Worm (Caenorhabditis elegans) whole organism, L1 larva: ENCODE results near the gene fem-3.

Experiments
- C04F5.9 ChIP-seq: sonication (generic microtip); optimal IDR thresholded peaks from 2 replicates; lab custom pipeline; 2016; ENCODE audit warnings: missing genetic modification characterization, missing compliant biosample characterization
- C16A3.4 ChIP-seq: fragments of 150-350 bp; optimal IDR thresholded peaks from 2 replicates; lab custom pipeline; 2014; ENCODE audit warnings: missing biosample characterization, missing genetic modification characterization
- Y116A8C.19 ChIP-seq: sonication (generic microtip); optimal IDR thresholded peaks from 2 replicates; lab custom pipeline; 2016; ENCODE audit warnings: missing compliant biosample characterization, missing genetic modification characterization, borderline replicate concordance
- aha-1 ChIP-seq: fragments of 150-350 bp; optimal IDR thresholded peaks from 2 replicates; lab custom pipeline; 2014; ENCODE audit warnings: missing biosample characterization, missing genetic modification characterization
- alr-1 ChIP-seq: fragments of 200-800 bp; sonication (Bioruptor generic); optimal IDR thresholded peaks from 2 replicates; lab custom pipeline; 2018; ENCODE audit warnings: borderline replicate concordance, mild to moderate bottlenecking, missing genetic modification characterization, missing compliant biosample characterization
- blmp-1 ChIP-seq: fragments of 150-350 bp; optimal IDR thresholded peaks from 2 replicates; lab custom pipeline; 2014; ENCODE audit warnings: missing biosample characterization, missing genetic modification characterization
- ceh-63 ChIP-seq: fragments of 200-800 bp; sonication (Bioruptor generic); optimal IDR thresholded peaks from 2 replicates; lab custom pipeline; 2018; ENCODE audit warnings: mild to moderate bottlenecking, missing genetic modification characterization, missing compliant biosample characterization
- dsc-1 ChIP-seq: sonication (generic microtip); optimal IDR thresholded peaks from 2 replicates; lab custom pipeline; 2016; ENCODE audit warnings: mild to moderate bottlenecking, missing genetic modification characterization, missing compliant biosample characterization
- efl-1 ChIP-seq, 4 experiments: fragments of 150-350 bp; optimal IDR thresholded peaks in 3 of 4; peaks in 1 of 4; 1 replicate in 1 of 4; 2 replicates in 3 of 4; lab custom pipeline; 2014; ENCODE audit warnings: missing biosample characterization in 2 of 4, missing genetic modification characterization in 2 of 4, missing genetic modification reagents in 2 of 4
- egl-27 ChIP-seq, 2 experiments: fragments of 150-350 bp in 1 of 2; sonication (generic microtip); optimal IDR thresholded peaks; 3 replicates each; lab custom pipeline; 2017 to 2018; ENCODE audit warnings: missing biosample characterization in 2 of 2, missing genetic modification characterization in 2 of 2, missing genetic modification reagents in 2 of 2
- elt-2 ChIP-seq: sonication (generic microtip); optimal IDR thresholded peaks from 2 replicates; lab custom pipeline; 2016; ENCODE audit warnings: missing genetic modification characterization, mild to moderate bottlenecking, inconsistent platforms, missing compliant biosample characterization, missing genetic modification reagents
- fos-1 ChIP-seq: fragments of 150-350 bp; optimal IDR thresholded peaks from 2 replicates; lab custom pipeline; 2014; ENCODE audit warnings: missing biosample characterization, missing genetic modification characterization
- hlh-4 ChIP-seq: sonication (generic microtip); optimal IDR thresholded peaks from 2 replicates; lab custom pipeline; 2016; ENCODE audit warnings: mild to moderate bottlenecking, missing genetic modification characterization, missing compliant biosample characterization
- isw-1 ChIP-seq: fragments of 200-800 bp; sonication (Bioruptor generic); IDR thresholded peaks from 2 replicates; pipeline ENCODE4 v1.3.6; 2022; ENCODE audit warnings: missing genetic modification characterization, missing compliant biosample characterization
- lin-13 ChIP-seq: fragments of 150-350 bp; optimal IDR thresholded peaks from 2 replicates; lab custom pipeline; 2014; ENCODE audit warnings: missing biosample characterization, missing genetic modification reagents, missing genetic modification characterization
- lin-39 ChIP-seq: fragments of 150-350 bp; optimal IDR thresholded peaks from 2 replicates; lab custom pipeline; 2014; ENCODE audit warnings: missing biosample characterization, missing genetic modification reagents, missing genetic modification characterization
- lir-3 ChIP-seq: sonication (generic microtip); optimal IDR thresholded peaks from 2 replicates; lab custom pipeline; 2016; ENCODE audit warnings: mild to moderate bottlenecking, missing genetic modification characterization, moderate library complexity, missing compliant biosample characterization; ENCODE audit not compliant: poor library complexity
- lsy-2 ChIP-seq, 2 experiments: fragments of 150-350 bp; optimal IDR thresholded peaks; 2 replicates each; lab custom pipeline; 2014; ENCODE audit warnings: missing biosample characterization in 2 of 2, missing genetic modification characterization in 2 of 2
- mab-9 ChIP-seq: fragments of 200-800 bp; sonication (Bioruptor generic); IDR thresholded peaks from 2 replicates; pipeline ENCODE4 v1.3.6; 2022; ENCODE audit warnings: missing genetic modification reagents, missing genetic modification characterization, missing compliant biosample characterization
- mdl-1 ChIP-seq, 2 experiments: fragments of 150-350 bp; optimal IDR thresholded peaks; 2 replicates each; lab custom pipeline; 2014 to 2017; ENCODE audit warnings: missing biosample characterization in 2 of 2, missing genetic modification characterization in 2 of 2, inconsistent platforms in 1 of 2
- mep-1 ChIP-seq: fragments of 150-350 bp; optimal IDR thresholded peaks from 2 replicates; lab custom pipeline; 2014; ENCODE audit warnings: missing biosample characterization, missing genetic modification characterization
- nhr-11 ChIP-seq: fragments of 150-350 bp; optimal IDR thresholded peaks from 2 replicates; lab custom pipeline; 2014; ENCODE audit warnings: missing biosample characterization, missing genetic modification characterization
- nhr-19 ChIP-seq: fragments of 200-800 bp; sonication (Bioruptor generic); conservative IDR thresholded peaks from 2 replicates; pipeline ENCODE4 v1.3.6; 2022; ENCODE audit warnings: missing genetic modification characterization, missing compliant biosample characterization
- nhr-20 ChIP-seq: sonication (generic microtip); optimal IDR thresholded peaks from 2 replicates; lab custom pipeline; 2016; ENCODE audit warnings: mild to moderate bottlenecking, missing genetic modification characterization, missing compliant biosample characterization
- nhr-77 ChIP-seq: fragments of 150-350 bp; optimal IDR thresholded peaks from 2 replicates; lab custom pipeline; 2014; ENCODE audit warnings: missing biosample characterization, missing genetic modification characterization
- nhr-85 ChIP-seq: sonication (generic microtip); peaks from one replicate; lab custom pipeline; 2016; ENCODE audit warnings: missing genetic modification characterization, inconsistent platforms, missing compliant biosample characterization
- pag-3 ChIP-seq: sonication (generic microtip); optimal IDR thresholded peaks from 2 replicates; lab custom pipeline; 2017; ENCODE audit warnings: missing genetic modification characterization, mild to moderate bottlenecking, missing compliant biosample characterization, antibody characterized with exemption, borderline replicate concordance; ENCODE audit not compliant: insufficient read depth
- pax-3 ChIP-seq: fragments of 200-800 bp; sonication (Bioruptor generic); optimal IDR thresholded peaks from 2 replicates; lab custom pipeline; 2018; ENCODE audit warnings: mild to moderate bottlenecking, missing genetic modification characterization, moderate library complexity, missing compliant biosample characterization
- pqm-1 ChIP-seq: sonication (generic microtip); optimal IDR thresholded peaks from 3 replicates; lab custom pipeline; 2017; ENCODE audit warnings: missing biosample characterization, missing genetic modification characterization
- snpc-4 ChIP-seq: fragments of 150-350 bp; optimal IDR thresholded peaks from 2 replicates; lab custom pipeline; 2014; ENCODE audit warnings: missing biosample characterization, missing genetic modification characterization
- snu-23 ChIP-seq: sonication (generic microtip); optimal IDR thresholded peaks from 2 replicates; lab custom pipeline; 2016; ENCODE audit warnings: missing genetic modification characterization, missing compliant biosample characterization
- sox-4 ChIP-seq: sonication (generic microtip); optimal IDR thresholded peaks from 2 replicates; lab custom pipeline; 2016; ENCODE audit warnings: missing genetic modification characterization, missing compliant biosample characterization
- sptf-1 ChIP-seq: fragments of 150-350 bp; optimal IDR thresholded peaks from 2 replicates; lab custom pipeline; 2014; ENCODE audit warnings: missing biosample characterization, missing genetic modification characterization
- sup-37 ChIP-seq: fragments of 200-800 bp; sonication (Bioruptor generic); optimal IDR thresholded peaks from 2 replicates; lab custom pipeline; 2018; ENCODE audit warnings: mild to moderate bottlenecking, missing genetic modification characterization, missing compliant biosample characterization
- swsn-7 ChIP-seq: sonication (generic microtip); optimal IDR thresholded peaks from 2 replicates; lab custom pipeline; 2016; ENCODE audit warnings: missing genetic modification characterization, missing compliant biosample characterization
- tbx-2 ChIP-seq: sonication (generic microtip); optimal IDR thresholded peaks from 2 replicates; lab custom pipeline; 2016; ENCODE audit warnings: missing genetic modification characterization, missing compliant biosample characterization
- tlp-1 ChIP-seq: fragments of 150-350 bp; optimal IDR thresholded peaks from 2 replicates; lab custom pipeline; 2014; ENCODE audit warnings: missing biosample characterization, missing genetic modification characterization
- unc-130 ChIP-seq: fragments of 150-350 bp; optimal IDR thresholded peaks from 2 replicates; lab custom pipeline; 2017; ENCODE audit warnings: missing biosample characterization, missing genetic modification characterization, inconsistent platforms
- unc-30 ChIP-seq: sonication (generic microtip); optimal IDR thresholded peaks from 2 replicates; lab custom pipeline; 2017; ENCODE audit warnings: missing biosample characterization, missing genetic modification characterization
- unc-62 ChIP-seq: fragments of 150-350 bp; optimal IDR thresholded peaks from 2 replicates; lab custom pipeline; 2014; ENCODE audit warnings: missing biosample characterization, missing genetic modification reagents, missing genetic modification characterization
- unc-98 ChIP-seq: fragments of 200-800 bp; sonication (Bioruptor generic); IDR thresholded peaks from 2 replicates; pipeline ENCODE4 v1.3.6; 2022; ENCODE audit warnings: missing genetic modification characterization, missing compliant biosample characterization
- zip-4 ChIP-seq: fragments of 200-800 bp; sonication (Bioruptor generic); optimal IDR thresholded peaks from 2 replicates; lab custom pipeline; 2018; ENCODE audit warnings: mild to moderate bottlenecking, missing genetic modification characterization, moderate library complexity, missing compliant biosample characterization
- ztf-11 ChIP-seq, 2 experiments: sonication (generic microtip); optimal IDR thresholded peaks; 2 replicates each; lab custom pipeline; 2016 to 2017; ENCODE audit warnings: missing genetic modification characterization in 2 of 2, missing biosample characterization in 1 of 2, missing compliant biosample characterization in 1 of 2

fem-3 gene

ce11 chrIV:9121545-9121944, 16.8 kb downstream of the fem-3 start (continued):
- TF ChIP-seq pag-3 (no peak), ceh-63 (GFP tag; lab: Kevin White, UChicago) (no peak), nhr-11 (tag; lab: Kevin White, UChicago) (no peak), elt-2 (tag; lab: Kevin White, UChicago) (no peak), lin-13 (GFP tag; lab: Kevin White, UChicago) (peak; percentile 58), C16A3.4 (tag; lab: Kevin White, UChicago) (peak; percentile 51), fos-1 (peak; percentile 17), nhr-77 (tag; lab: Kevin White, UChicago) (peak; percentile 27), pqm-1 (tag; lab: Kevin White, UChicago) (no peak), mep-1 (tag; lab: Kevin White, UChicago) (peak; percentile 72), unc-98 (GFP tag; lab: Robert Waterston, UW) (no peak), mab-9 (no peak), sox-4 (no peak), unc-30 (no peak), unc-130 (no peak), sptf-1 (tag; lab: Kevin White, UChicago) (no peak), blmp-1 (tag; lab: Kevin White, UChicago) (peak; percentile 75), snu-23 (peak; percentile 66), egl-27 (tag; optimal IDR thresholded peaks at IDR 0.05; lab: Kevin White, UChicago) (no peak), lir-3 (no peak), aha-1 (no peak), dsc-1 (no peak), mdl-1 (tag; optimal IDR thresholded peaks at IDR 0.05; lab: Kevin White, UChicago) (peak in 1 of 2 experiments; percentile 74), alr-1 (no peak), unc-62 (GFP tag; lab: Kevin White, UChicago) (no peak), sup-37 (no peak), C04F5.9 (tag; lab: Kevin White, UChicago) (no peak), ztf-11 (tag; optimal IDR thresholded peaks at IDR 0.05; lab: Kevin White, UChicago) (no peak), isw-1 (GFP tag; lab: Robert Waterston, UW) (no peak), tlp-1 (tag; lab: Kevin White, UChicago) (no peak), swsn-7 (tag; lab: Kevin White, UChicago) (peak; percentile 48), hlh-4 (tag; lab: Kevin White, UChicago) (no peak), nhr-19 (GFP tag; lab: Robert Waterston, UW) (no peak; the same call in 1 of the 2 replicates), efl-1 (optimal IDR thresholded peaks at IDR 0.05; lab: Kevin White, UChicago) (peak; percentile 56 to 65), efl-1 (GFP tag; optimal IDR thresholded peaks at IDR 0.05 in 1 of 2; lab: Kevin White, UChicago) (no peak), nhr-85 (tag; lab: Kevin White, UChicago) (peak; percentile 88), pax-3 (no peak), zip-4 (no peak), lin-39 (tag; lab: Kevin White, UChicago) (no peak), tbx-2 (peak; percentile 57), lsy-2 (tag; optimal IDR thresholded peaks at IDR 0.05; lab: Kevin White, UChicago) (peak; percentile 27 to 64)

ce11 chrIV:9130605-9131004, 25.8 kb downstream of the fem-3 start:
- TF ChIP-seq nhr-20 (tag; lab: Kevin White, UChicago) = no peak
- peak; percentile 8 for TF ChIP-seq snpc-4 (tag; lab: Kevin White, UChicago)
- TF ChIP-seq nhr-85 (tag; lab: Kevin White, UChicago) = peak; percentile 56
- no peak for TF ChIP-seq efl-1 (optimal IDR thresholded peaks at IDR 0.05; lab: Kevin White, UChicago)
- peak in 1 of 2 experiments; percentile 69 for TF ChIP-seq efl-1 (GFP tag; optimal IDR thresholded peaks at IDR 0.05 in 1 of 2; lab: Kevin White, UChicago)
- TF ChIP-seq Y116A8C.19 = no peak
- no peak for TF ChIP-seq unc-62 (GFP tag; lab: Kevin White, UChicago)
